In genomic region chrX:14882536-14883118, dm6 we compare ENCODE assay signal across 3 fruit fly cellular contexts.
TF ChIP-seq lines count a peak whose summit lies in the region.

Gene CG45064 (minus strand): TSS chrX:14882586.
Gene CG45065 (minus strand): TSS chrX:14882586.

TF ChIP-seq in whole organism, embryonic, 481 proteins besides CTCF, POLR2A, EP300 and RAD21 (continued from another document and continues in another):
- TF ChIP-seq CG9437 (GFP tag; optimal IDR thresholded peaks at IDR 0.05; lab: Kevin White, UChicago) (peak; percentile 66), ara (GFP tag; IDR thresholded peaks at IDR 0.05; lab: Robert Waterston, UW) (peak; percentile 84), bsh (GFP tag; optimal IDR thresholded peaks at IDR 0.05; lab: Kevin White, UChicago) (peak in 1 of 2 experiments; percentile 94), Fer3 (tag; optimal IDR thresholded peaks at IDR 0.05; lab: Kevin White, UChicago) (peak; percentile 65), CG6175 (GFP tag; IDR thresholded peaks at IDR 0.05; lab: Robert Waterston, UW) (no peak), dpn (GFP tag; optimal IDR thresholded peaks at IDR 0.05; lab: Kevin White, UChicago) (peak; percentile 79 to 85), CG6254 (GFP tag; optimal IDR thresholded peaks at IDR 0.05; lab: Kevin White, UChicago) (peak; percentile 80), kah (GFP tag; optimal IDR thresholded peaks at IDR 0.05; lab: Kevin White, UChicago) (peak; percentile 69), Hsf (GFP tag; optimal IDR thresholded peaks at IDR 0.05; lab: Kevin White, UChicago) (peak; percentile 78), CG4820 (GFP tag; optimal IDR thresholded peaks at IDR 0.05; lab: Kevin White, UChicago) (peak; percentile 80), bbx (GFP tag; IDR thresholded peaks at IDR 0.05; lab: Robert Waterston, UW; ENCODE audit: partially characterized antibody) (no peak), CG12391 (tag; optimal IDR thresholded peaks at IDR 0.05; lab: Kevin White, UChicago) (peak; percentile 89), MBD-R2 (GFP tag; IDR thresholded peaks at IDR 0.05; lab: Robert Waterston, UW) (peak; percentile 43; the same call in 1 of the 2 replicates), HLH3B (GFP tag; IDR thresholded peaks at IDR 0.05; lab: Robert Waterston, UW) (peak; percentile 94), CG2199 (GFP tag; IDR thresholded peaks at IDR 0.05; lab: Robert Waterston, UW) (peak; percentile 92; the same call in 2 of the 3 replicates), toy (GFP tag; IDR thresholded peaks at IDR 0.05; lab: Robert Waterston, UW) (no peak), NC2α (GFP tag; optimal IDR thresholded peaks at IDR 0.05; lab: Kevin White, UChicago) (peak; percentile 41), danr (GFP tag; IDR thresholded peaks at IDR 0.05; lab: Robert Waterston, UW) (0 out of 2 replicates have a peak, but pooled peaks have one; percentile 32), CG15696 (tag; optimal IDR thresholded peaks at IDR 0.05; lab: Kevin White, UChicago) (no peak), nerfin-2 (GFP tag; IDR thresholded peaks at IDR 0.05; lab: Robert Waterston, UW; ENCODE audit: partially characterized antibody) (no peak), Fer1 (GFP tag; optimal IDR thresholded peaks at IDR 0.05; lab: Kevin White, UChicago) (peak; percentile 75), fd96Cb (tag; optimal IDR thresholded peaks at IDR 0.05; lab: Kevin White, UChicago) (peak; percentile 89), HmgZ (tag; optimal IDR thresholded peaks at IDR 0.05; lab: Kevin White, UChicago) (peak; percentile 61), tup (GFP tag; optimal IDR thresholded peaks at IDR 0.05; lab: Kevin White, UChicago) (peak; percentile 27), grau (tag; optimal IDR thresholded peaks at IDR 0.05; lab: Kevin White, UChicago) (peak; percentile 82), so (GFP tag; IDR thresholded peaks at IDR 0.05; lab: Robert Waterston, UW) (peak; percentile 81; the same call in 2 of the 3 replicates), NFAT (GFP tag; IDR thresholded peaks at IDR 0.05; lab: Robert Waterston, UW) (0 out of 2 replicates have a peak, but pooled peaks have one; percentile 22), CG12744 (GFP tag; optimal IDR thresholded peaks at IDR 0.05; lab: Kevin White, UChicago) (peak; percentile 54), en (GFP tag; optimal IDR thresholded peaks at IDR 0.05; lab: Kevin White, UChicago) (peak; percentile 56), Abd-B (GFP tag; optimal IDR thresholded peaks at IDR 0.05; lab: Kevin White, UChicago) (peak; percentile 57), CG32532 (GFP tag; IDR thresholded peaks at IDR 0.05; lab: Robert Waterston, UW) (peak; percentile 56), slbo (GFP tag; IDR thresholded peaks at IDR 0.05; lab: Robert Waterston, UW) (peak; percentile 77), slp2 (GFP tag; optimal IDR thresholded peaks at IDR 0.05; lab: Kevin White, UChicago) (peak; percentile 80), CG34422 (GFP tag; IDR thresholded peaks at IDR 0.05; lab: Robert Waterston, UW) (no peak), fru (optimal IDR thresholded peaks at IDR 0.05; lab: Kevin White, UChicago) (no peak), CG7928 (GFP tag; optimal IDR thresholded peaks at IDR 0.05; lab: Kevin White, UChicago) (peak; percentile 31), CG30403 (GFP tag; optimal IDR thresholded peaks at IDR 0.05; lab: Kevin White, UChicago) (peak; percentile 85), CG15073 (GFP tag; optimal IDR thresholded peaks at IDR 0.05; lab: Kevin White, UChicago) (peak; percentile 28), Taf1 (GFP tag; IDR thresholded peaks at IDR 0.05; lab: Robert Waterston, UW) (no peak), gem (tag; optimal IDR thresholded peaks at IDR 0.05; lab: Kevin White, UChicago) (peak; percentile 91), bab2 (GFP tag; optimal IDR thresholded peaks at IDR 0.05; lab: Kevin White, UChicago) (peak; percentile 81), ems (GFP tag; optimal IDR thresholded peaks at IDR 0.05; lab: Kevin White, UChicago) (peak; percentile 70), dati (GFP tag; IDR thresholded peaks at IDR 0.05; lab: Robert Waterston, UW) (peak; percentile 67)

TF ChIP-seq in whole organism, prepupa, 60 proteins besides CTCF, POLR2A, EP300 and RAD21 (continued from another document):
- peak; percentile 47 for TF ChIP-seq CG6808 (GFP tag; optimal IDR thresholded peaks at IDR 0.05; lab: Kevin White, UChicago)
- TF ChIP-seq Met (GFP tag; optimal IDR thresholded peaks at IDR 0.05; lab: Kevin White, UChicago) = peak; percentile 89
- peak; percentile 86 for TF ChIP-seq acj6 (GFP tag; optimal IDR thresholded peaks at IDR 0.05; lab: Kevin White, UChicago)
- peak; percentile 83 for TF ChIP-seq Gug (GFP tag; IDR thresholded peaks at IDR 0.05; lab: Robert Waterston, UW)
- peak; percentile 89 for TF ChIP-seq OdsH (GFP tag; optimal IDR thresholded peaks at IDR 0.05; lab: Kevin White, UChicago)
- peak; percentile 81 for TF ChIP-seq Smox (GFP tag; optimal IDR thresholded peaks at IDR 0.05; lab: Kevin White, UChicago)
- peak; percentile 86 for TF ChIP-seq Sox15 (GFP tag; optimal IDR thresholded peaks at IDR 0.05; lab: Kevin White, UChicago)
- TF ChIP-seq CG6792 (GFP tag; optimal IDR thresholded peaks at IDR 0.05; lab: Kevin White, UChicago) = peak; percentile 91
- TF ChIP-seq pdm3 (GFP tag; optimal IDR thresholded peaks at IDR 0.05; lab: Kevin White, UChicago) = peak; percentile 91
- TF ChIP-seq net (GFP tag; optimal IDR thresholded peaks at IDR 0.05; lab: Kevin White, UChicago) = peak; percentile 88
- TF ChIP-seq dsx (GFP tag; optimal IDR thresholded peaks at IDR 0.05; lab: Kevin White, UChicago; ENCODE audit: poor library complexity, severe bottlenecking) = peak; percentile 82
- peak; percentile 97 for TF ChIP-seq Hr4 (GFP tag; optimal IDR thresholded peaks at IDR 0.05; lab: Kevin White, UChicago)
- peak; percentile 41 for TF ChIP-seq Hr38 (GFP tag; optimal IDR thresholded peaks at IDR 0.05; lab: Kevin White, UChicago)
- peak; percentile 94 for TF ChIP-seq CG32006 (GFP tag; optimal IDR thresholded peaks at IDR 0.05; lab: Kevin White, UChicago)
- TF ChIP-seq CG9139 (GFP tag; optimal IDR thresholded peaks at IDR 0.05; lab: Kevin White, UChicago) = no peak
- peak; percentile 52 for TF ChIP-seq CG16779 (tag; optimal IDR thresholded peaks at IDR 0.05; lab: Kevin White, UChicago)
- no peak for TF ChIP-seq CG6854 (GFP tag; optimal IDR thresholded peaks at IDR 0.05; lab: Kevin White, UChicago)
- peak; percentile 93 for TF ChIP-seq CG15336 (GFP tag; IDR thresholded peaks at IDR 0.05; lab: Robert Waterston, UW)
- peak; percentile 36 for TF ChIP-seq Eip93F (GFP tag; optimal IDR thresholded peaks at IDR 0.05; lab: Kevin White, UChicago)
- peak; percentile 17 to 70 for TF ChIP-seq ss (GFP tag; optimal IDR thresholded peaks at IDR 0.05; lab: Kevin White, UChicago)
- peak; percentile 91 for TF ChIP-seq CG6163 (GFP tag; IDR thresholded peaks at IDR 0.05; lab: Robert Waterston, UW)
- TF ChIP-seq CG4318 (GFP tag; optimal IDR thresholded peaks at IDR 0.05; lab: Kevin White, UChicago) = peak; percentile 87
- peak; percentile 67 for TF ChIP-seq svp (GFP tag; lab: Kevin White, UChicago)
- TF ChIP-seq Ets96B (tag; optimal IDR thresholded peaks at IDR 0.05; lab: Kevin White, UChicago) = peak; percentile 63
- TF ChIP-seq CG11902 (GFP tag; optimal IDR thresholded peaks at IDR 0.05; lab: Kevin White, UChicago) = peak; percentile 80
- TF ChIP-seq Blimp-1 (GFP tag; optimal IDR thresholded peaks at IDR 0.05; lab: Kevin White, UChicago) = peak; percentile 98
- TF ChIP-seq Sox102F (GFP tag; optimal IDR thresholded peaks at IDR 0.05; lab: Kevin White, UChicago) = peak; percentile 88
- peak; percentile 64 for TF ChIP-seq fd85E (GFP tag; optimal IDR thresholded peaks at IDR 0.05; lab: Kevin White, UChicago)
- TF ChIP-seq CG8632 (GFP tag; optimal IDR thresholded peaks at IDR 0.05; lab: Kevin White, UChicago) = peak; percentile 88
- peak; percentile 92 for TF ChIP-seq esn (GFP tag; optimal IDR thresholded peaks at IDR 0.05; lab: Kevin White, UChicago)
- peak; percentile 89 for TF ChIP-seq Hr39 (GFP tag; optimal IDR thresholded peaks at IDR 0.05; lab: Kevin White, UChicago)
- peak; percentile 21 for TF ChIP-seq fd59A (GFP tag; optimal IDR thresholded peaks at IDR 0.05; lab: Kevin White, UChicago)
- TF ChIP-seq CG11762 (GFP tag; optimal IDR thresholded peaks at IDR 0.05; lab: Kevin White, UChicago; ENCODE audit: insufficient read depth) = peak; percentile 85
- peak; percentile 88 for TF ChIP-seq CG31627 (GFP tag; optimal IDR thresholded peaks at IDR 0.05; lab: Kevin White, UChicago)
- peak; percentile 86 for TF ChIP-seq CG8319 (GFP tag; optimal IDR thresholded peaks at IDR 0.05; lab: Kevin White, UChicago)
- peak; percentile 91 for TF ChIP-seq Lpt (GFP tag; optimal IDR thresholded peaks at IDR 0.05; lab: Kevin White, UChicago)
- peak in 1 of 2 experiments; percentile 57 for TF ChIP-seq salr (GFP tag; optimal IDR thresholded peaks at IDR 0.05; lab: Kevin White, UChicago)
- TF ChIP-seq CG11294 (GFP tag; IDR thresholded peaks at IDR 0.05; lab: Robert Waterston, UW) = peak; percentile 62; the same call in 1 of the 2 replicates
- TF ChIP-seq achi (GFP tag; optimal IDR thresholded peaks at IDR 0.05; lab: Kevin White, UChicago) = peak; percentile 84
- TF ChIP-seq dac (GFP tag; optimal IDR thresholded peaks at IDR 0.05; lab: Kevin White, UChicago) = peak; percentile 83

TF ChIP-seq in whole organism, wandering third instar larva, 38 proteins besides CTCF, POLR2A, EP300 and RAD21 (continued from another document):
- TF ChIP-seq GATAd (GFP tag; optimal IDR thresholded peaks at IDR 0.05; lab: Kevin White, UChicago) (no peak), foxo (GFP tag; optimal IDR thresholded peaks at IDR 0.05; lab: Kevin White, UChicago) (peak in 1 of 2 experiments; percentile 75), Mio (GFP tag; optimal IDR thresholded peaks at IDR 0.05; lab: Kevin White, UChicago) (no peak), CrebA (GFP tag; optimal IDR thresholded peaks at IDR 0.05; lab: Kevin White, UChicago; ENCODE audit: borderline replicate concordance) (peak; percentile 8), psq (GFP tag; optimal IDR thresholded peaks at IDR 0.05; lab: Kevin White, UChicago) (peak; percentile 81), HLH106 (tag; optimal IDR thresholded peaks at IDR 0.05; lab: Kevin White, UChicago) (peak; percentile 61), brk (GFP tag; optimal IDR thresholded peaks at IDR 0.05; lab: Kevin White, UChicago) (peak; percentile 65), rgr (GFP tag; optimal IDR thresholded peaks at IDR 0.05; lab: Kevin White, UChicago) (peak; percentile 90), Hr83 (GFP tag; optimal IDR thresholded peaks at IDR 0.05; lab: Kevin White, UChicago; ENCODE audit: poor library complexity, severe bottlenecking) (no peak), tai (GFP tag; optimal IDR thresholded peaks at IDR 0.05; lab: Kevin White, UChicago) (peak; percentile 70), Hr78 (GFP tag; optimal IDR thresholded peaks at IDR 0.05; lab: Kevin White, UChicago) (no peak), Hnf4 (GFP tag; optimal IDR thresholded peaks at IDR 0.05; lab: Kevin White, UChicago) (peak; percentile 78), lola (GFP tag; optimal IDR thresholded peaks at IDR 0.05; lab: Kevin White, UChicago) (no peak), N (GFP tag; optimal IDR thresholded peaks at IDR 0.05; lab: Kevin White, UChicago) (no peak)
TF ChIP-seq in whole organism, wandering third instar larva: peak in this region for 21.
